Fruit fly (Drosophila melanogaster) whole organism, prepupa: Measurements from ENCODE around the gene CG12231.

ENCODE experiments used
- CG10631 ChIP-seq: fragments of 200-800 bp; sonication (Bioruptor generic); optimal IDR thresholded peaks from 2 replicates; lab custom pipeline; 2016; ENCODE audit warnings: missing biosample characterization, missing genetic modification characterization
- CG11294 ChIP-seq: fragments of 200-800 bp; sonication (Bioruptor generic); IDR thresholded peaks from 2 replicates; pipeline ENCODE4 v1.3.6; 2022; ENCODE audit warnings: missing biosample characterization, missing genetic modification characterization
- CG15336 ChIP-seq: fragments of 200-800 bp; sonication (Bioruptor generic); IDR thresholded peaks from 2 replicates; pipeline ENCODE4 v1.3.6; 2022; ENCODE audit warnings: missing biosample characterization, missing genetic modification characterization
- CG1621 ChIP-seq: fragments of 200-800 bp; sonication (Bioruptor generic); optimal IDR thresholded peaks from 3 replicates; lab custom pipeline; 2018; ENCODE audit warnings: missing biosample characterization, mild to moderate bottlenecking, missing genetic modification characterization
- CG16779 ChIP-seq: fragments of 200-800 bp; sonication (Bioruptor generic); optimal IDR thresholded peaks from 3 replicates; lab custom pipeline; 2017; ENCODE audit warnings: missing biosample characterization, mild to moderate bottlenecking, missing genetic modification characterization
- CG31627 ChIP-seq: fragments of 200-800 bp; sonication (Bioruptor generic); optimal IDR thresholded peaks from 3 replicates; lab custom pipeline; 2016; ENCODE audit warnings: missing biosample characterization, missing genetic modification characterization
- CG32006 ChIP-seq: fragments of 200-800 bp; sonication (Bioruptor generic); optimal IDR thresholded peaks from 3 replicates; lab custom pipeline; 2017; ENCODE audit warnings: missing biosample characterization, mild to moderate bottlenecking, missing genetic modification characterization
- CG34406 ChIP-seq: fragments of 200-800 bp; sonication (Bioruptor generic); optimal IDR thresholded peaks from 3 replicates; lab custom pipeline; 2016; ENCODE audit warnings: missing biosample characterization, missing genetic modification characterization
- CG3919 ChIP-seq: fragments of 200-800 bp; sonication (Bioruptor generic); optimal IDR thresholded peaks from 3 replicates; lab custom pipeline; 2016; ENCODE audit warnings: missing biosample characterization, missing genetic modification characterization
- CG4318 ChIP-seq: fragments of 200-800 bp; sonication (Bioruptor generic); optimal IDR thresholded peaks from 3 replicates; lab custom pipeline; 2017; ENCODE audit warnings: missing biosample characterization, mild to moderate bottlenecking, missing genetic modification characterization
- CG6163 ChIP-seq: fragments of 200-800 bp; sonication (Bioruptor generic); IDR thresholded peaks from 3 replicates; pipeline ENCODE4 v1.3.6; 2022; ENCODE audit warnings: missing biosample characterization, missing genetic modification characterization
- CG6276 ChIP-seq: fragments of 200-800 bp; sonication (Bioruptor generic); optimal IDR thresholded peaks from 2 replicates; lab custom pipeline; 2017; ENCODE audit warnings: missing biosample characterization, mild to moderate bottlenecking, missing genetic modification characterization
- CG6808 ChIP-seq: fragments of 200-800 bp; sonication (Bioruptor generic); optimal IDR thresholded peaks from 3 replicates; lab custom pipeline; 2017; ENCODE audit warnings: missing biosample characterization, missing genetic modification characterization, mild to moderate bottlenecking, moderate library complexity, missing genetic modification reagents
- CG6854 ChIP-seq: fragments of 200-800 bp; sonication (Bioruptor generic); optimal IDR thresholded peaks from 2 replicates; lab custom pipeline; 2017; ENCODE audit warnings: missing biosample characterization, mild to moderate bottlenecking, missing genetic modification characterization
- CG8319 ChIP-seq: fragments of 200-800 bp; sonication (Bioruptor generic); optimal IDR thresholded peaks from 3 replicates; lab custom pipeline; 2016; ENCODE audit warnings: missing biosample characterization, missing genetic modification characterization
- CG8632 ChIP-seq: fragments of 200-800 bp; sonication (Bioruptor generic); optimal IDR thresholded peaks from 3 replicates; lab custom pipeline; 2016; ENCODE audit warnings: missing biosample characterization, missing genetic modification characterization
- CG9139 ChIP-seq: fragments of 200-800 bp; sonication (Bioruptor generic); optimal IDR thresholded peaks from 3 replicates; lab custom pipeline; 2017; ENCODE audit warnings: missing biosample characterization, mild to moderate bottlenecking, missing genetic modification characterization
- Eip75B ChIP-seq: fragments of 200-800 bp; sonication (Bioruptor generic); optimal IDR thresholded peaks from 3 replicates; lab custom pipeline; 2016; ENCODE audit warnings: missing biosample characterization, missing genetic modification characterization
- Eip78C ChIP-seq: fragments of 200-800 bp; sonication (Bioruptor generic); peaks from one replicate; lab custom pipeline; 2016; ENCODE audit warnings: missing biosample characterization, missing genetic modification characterization
- Eip93F ChIP-seq: fragments of 200-800 bp; sonication (Bioruptor generic); optimal IDR thresholded peaks from 2 replicates; lab custom pipeline; 2016; ENCODE audit warnings: missing biosample characterization, mild to moderate bottlenecking, missing genetic modification characterization
- Ets21C ChIP-seq: fragments of 200-800 bp; sonication (Bioruptor generic); optimal IDR thresholded peaks from 3 replicates; lab custom pipeline; 2016; ENCODE audit warnings: missing biosample characterization, missing genetic modification characterization
- Gug ChIP-seq: fragments of 200-800 bp; sonication (Bioruptor generic); IDR thresholded peaks from 2 replicates; pipeline ENCODE4 v1.3.6; 2022; ENCODE audit warnings: missing biosample characterization, missing genetic modification characterization
- Hr38 ChIP-seq: sonication (Bioruptor generic); optimal IDR thresholded peaks from 2 replicates; lab custom pipeline; 2016; ENCODE audit warnings: missing biosample characterization, missing genetic modification characterization
- Hr39 ChIP-seq: fragments of 200-800 bp; sonication (Bioruptor generic); optimal IDR thresholded peaks from 2 replicates; lab custom pipeline; 2016; ENCODE audit warnings: missing biosample characterization, missing genetic modification characterization
- Hr4 ChIP-seq: fragments of 200-800 bp; sonication (Bioruptor generic); optimal IDR thresholded peaks from 3 replicates; lab custom pipeline; 2016; ENCODE audit warnings: missing biosample characterization, missing genetic modification characterization
- OdsH ChIP-seq: fragments of 200-800 bp; sonication (Bioruptor generic); optimal IDR thresholded peaks from 3 replicates; lab custom pipeline; 2016; ENCODE audit warnings: missing biosample characterization, missing genetic modification characterization
- Smox ChIP-seq: fragments of 200-800 bp; sonication (Bioruptor generic); optimal IDR thresholded peaks from 3 replicates; lab custom pipeline; 2016; ENCODE audit warnings: missing biosample characterization, missing genetic modification characterization
- Sox14 ChIP-seq: fragments of 200-800 bp; sonication (Bioruptor generic); optimal IDR thresholded peaks from 3 replicates; lab custom pipeline; 2016; ENCODE audit warnings: missing biosample characterization, missing genetic modification characterization
- Sox15 ChIP-seq: fragments of 200-800 bp; sonication (Bioruptor generic); optimal IDR thresholded peaks from 3 replicates; lab custom pipeline; 2016; ENCODE audit warnings: missing biosample characterization, missing genetic modification characterization
- achi ChIP-seq: fragments of 200-800 bp; sonication (Bioruptor generic); optimal IDR thresholded peaks from 3 replicates; lab custom pipeline; 2016; ENCODE audit warnings: missing biosample characterization, missing genetic modification characterization
- acj6 ChIP-seq: fragments of 200-800 bp; sonication (Bioruptor generic); optimal IDR thresholded peaks from 3 replicates; lab custom pipeline; 2016; ENCODE audit warnings: missing biosample characterization, missing genetic modification characterization
- dac ChIP-seq: fragments of 200-800 bp; sonication (Bioruptor generic); optimal IDR thresholded peaks from 2 replicates; lab custom pipeline; 2017; ENCODE audit warnings: missing biosample characterization, mild to moderate bottlenecking, missing genetic modification characterization
- eg ChIP-seq: fragments of 200-800 bp; sonication (Bioruptor generic); IDR thresholded peaks from 3 replicates; pipeline ENCODE4 v1.3.6; 2022; ENCODE audit warnings: missing biosample characterization, missing genetic modification characterization
- fd59A ChIP-seq: fragments of 200-800 bp; sonication (Bioruptor generic); optimal IDR thresholded peaks from 2 replicates; lab custom pipeline; 2017; ENCODE audit warnings: missing biosample characterization, mild to moderate bottlenecking, missing genetic modification characterization, missing genetic modification reagents
- fd85E ChIP-seq: fragments of 200-800 bp; sonication (Bioruptor generic); optimal IDR thresholded peaks from 3 replicates; lab custom pipeline; 2016; ENCODE audit warnings: missing biosample characterization, missing genetic modification characterization
- lz ChIP-seq: fragments of 200-800 bp; sonication (Bioruptor generic); optimal IDR thresholded peaks from 3 replicates; lab custom pipeline; 2016; ENCODE audit warnings: missing biosample characterization, missing genetic modification characterization
- net ChIP-seq: fragments of 200-800 bp; sonication (Bioruptor generic); optimal IDR thresholded peaks from 3 replicates; lab custom pipeline; 2016; ENCODE audit warnings: missing biosample characterization, missing genetic modification characterization
- pdm3 ChIP-seq: fragments of 200-800 bp; sonication (Bioruptor generic); optimal IDR thresholded peaks from 3 replicates; lab custom pipeline; 2016; ENCODE audit warnings: missing biosample characterization, missing genetic modification characterization
- salr ChIP-seq, 2 experiments: fragments of 200-800 bp; sonication (Bioruptor generic); optimal IDR thresholded peaks; 3 replicates each; lab custom pipeline; 2016 to 2018; ENCODE audit warnings: missing biosample characterization in 2 of 2, missing genetic modification characterization in 2 of 2, mild to moderate bottlenecking in 1 of 2
- svp ChIP-seq: fragments of 200-800 bp; sonication (Bioruptor generic); peaks from one replicate; lab custom pipeline; 2016; ENCODE audit warnings: missing biosample characterization, missing genetic modification characterization

Gene CG12231

DNA sequence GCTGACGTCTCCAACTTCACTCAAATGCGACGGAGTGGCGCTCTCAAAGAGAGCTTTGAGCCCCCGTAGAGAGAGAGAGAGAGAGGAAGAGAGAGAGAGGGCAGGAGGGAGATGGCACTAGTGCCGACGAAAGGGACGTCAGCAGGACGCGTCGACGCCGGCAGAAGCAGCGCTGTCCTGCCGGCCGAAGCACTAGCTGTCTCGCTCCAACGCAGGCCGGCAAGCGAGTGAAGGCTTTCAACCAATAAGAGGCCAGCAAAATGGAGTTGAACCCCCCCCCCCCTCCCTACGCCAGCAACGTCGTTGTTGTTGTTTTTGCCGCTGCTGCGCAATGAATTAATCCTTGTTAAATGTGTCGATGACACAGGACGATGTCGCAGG, 15.1 kb upstream of the CG12231 start:
- no peak for TF ChIP-seq svp
- no peak for TF ChIP-seq fd85E (GFP tag; lab: Kevin White, UChicago)
- no peak for TF ChIP-seq Hr4 (GFP tag; lab: Kevin White, UChicago)
- TF ChIP-seq net, result no peak
- no peak for TF ChIP-seq Hr39 (GFP tag; lab: Kevin White, UChicago)

DNA sequence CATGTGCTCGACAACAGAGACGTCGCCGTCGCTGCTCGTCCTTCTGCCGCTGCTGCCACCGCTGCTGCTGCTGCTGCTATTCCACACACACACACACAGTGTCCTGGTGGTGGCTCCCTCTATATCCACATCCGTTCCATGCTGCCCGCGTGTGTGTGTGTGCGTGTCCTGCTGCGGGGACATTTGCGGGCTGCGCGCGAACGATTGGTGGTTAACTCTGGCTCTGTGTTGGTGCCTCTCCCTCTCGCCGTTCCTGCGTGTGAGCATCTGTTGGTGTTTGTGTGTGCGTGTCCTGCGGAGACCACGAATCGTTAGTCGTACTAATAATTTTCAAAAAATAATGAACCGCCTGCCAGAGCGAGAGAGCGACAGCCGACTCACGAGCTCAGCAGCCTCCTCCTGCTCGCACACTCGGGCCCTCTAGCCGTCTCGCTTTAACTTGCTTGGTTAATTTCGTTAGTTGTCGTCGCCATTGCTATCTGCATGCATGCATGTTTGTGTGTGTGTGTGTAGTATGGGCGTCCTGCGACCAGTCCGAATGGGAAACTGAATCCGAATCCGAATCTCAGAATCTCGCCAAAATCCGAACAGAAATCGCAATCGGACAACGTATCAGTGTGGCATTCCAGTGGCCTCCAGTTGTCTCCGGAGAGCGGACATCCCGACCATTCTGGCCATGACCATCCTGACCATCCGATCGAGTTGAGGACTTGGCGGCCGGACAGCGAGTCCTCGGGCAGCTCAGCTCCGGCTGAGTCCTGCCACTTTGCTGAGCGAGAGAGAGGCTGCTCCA, 14.5 kb upstream of the CG12231 start:
- TF ChIP-seq Eip78C (GFP tag; lab: Kevin White, UChicago) (peak; percentile 8), CG9139 (GFP tag; lab: Kevin White, UChicago) (no peak)

DNA sequence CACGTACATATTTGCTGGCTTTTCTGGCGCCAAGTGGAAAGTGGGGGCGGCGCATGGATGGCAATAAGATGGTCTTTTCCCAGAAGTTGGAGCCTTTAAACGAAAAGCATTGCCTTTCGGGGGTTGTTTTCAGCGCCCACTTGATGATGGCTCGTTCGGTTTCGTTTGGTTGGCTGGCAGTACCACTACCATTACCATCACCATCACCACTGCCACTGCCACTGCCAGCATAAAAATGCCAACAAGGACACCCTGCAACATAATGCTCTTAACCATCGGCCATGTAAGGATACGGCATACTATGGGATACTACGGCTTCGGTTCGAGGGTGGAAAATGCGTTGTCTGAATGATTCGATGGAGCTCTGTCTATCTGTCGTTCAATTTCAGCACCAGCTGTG, 3.9 kb upstream of the CG12231 start:
- no peak for TF ChIP-seq achi (GFP tag; lab: Kevin White, UChicago)
- TF ChIP-seq dac, result no peak
- no peak for TF ChIP-seq Ets21C (GFP tag; lab: Kevin White, UChicago)
- no peak for TF ChIP-seq CG6276 (GFP tag; lab: Kevin White, UChicago)
- TF ChIP-seq, all 60 proteins: peak for 0

DNA sequence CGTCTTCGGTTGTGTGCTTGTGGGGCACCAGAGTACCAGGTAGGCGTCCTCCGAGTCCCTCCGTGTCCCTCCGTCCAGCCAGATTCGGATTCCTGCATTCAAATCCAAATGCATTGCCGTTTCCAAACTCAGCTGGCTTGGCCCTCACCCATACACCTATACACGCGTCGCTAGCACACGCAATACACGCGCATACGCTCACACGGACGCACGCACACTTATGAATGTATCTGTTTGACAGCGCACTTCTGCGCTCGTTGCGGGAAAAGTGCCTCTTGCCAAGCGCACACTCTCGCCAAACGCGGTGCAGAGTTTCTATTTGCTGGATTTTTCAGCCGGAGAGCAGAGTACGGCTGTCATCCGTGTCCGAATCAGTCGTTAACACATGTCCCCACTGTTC, 8.9 kb downstream of the CG12231 start:
- TF ChIP-seq CG1621 (tag; lab: Kevin White, UChicago), result peak; percentile 67
- peak; percentile 9 for TF ChIP-seq Sox14 (GFP tag; lab: Kevin White, UChicago)
- no peak for TF ChIP-seq lz

DNA sequence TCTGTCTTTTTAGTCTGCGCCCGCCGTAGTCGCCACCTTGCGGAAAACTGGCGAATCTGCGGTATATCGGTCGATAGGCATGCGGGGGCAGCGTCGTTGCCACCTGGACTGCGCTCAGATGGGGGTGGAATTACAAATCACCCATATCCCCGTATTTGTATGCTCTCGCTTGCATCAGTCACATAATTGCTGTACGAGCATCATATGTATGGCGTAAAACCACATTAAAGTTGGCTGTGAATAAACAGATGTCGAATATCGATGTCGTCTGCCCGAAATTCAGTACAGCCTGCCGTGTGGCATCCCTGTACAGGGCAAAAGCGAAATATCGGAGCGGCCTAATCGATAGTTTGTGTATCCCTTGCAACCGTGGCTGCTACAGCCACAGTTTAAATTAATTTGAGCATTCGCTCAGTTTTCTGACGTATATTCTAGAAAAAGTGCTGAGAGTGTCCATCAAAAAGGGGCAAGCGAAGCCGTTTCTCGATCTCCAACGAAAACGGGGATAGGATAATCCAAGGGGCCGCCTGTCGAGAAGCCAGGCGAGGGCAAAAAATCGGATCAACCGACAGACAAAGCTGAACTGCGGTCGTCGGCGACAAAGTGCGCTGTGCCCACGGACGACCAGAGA, 9.7 kb downstream of the CG12231 start, which contains the start of the genes Idh3a and CoRest:
TSS of gene Idh3a (minus strand) at position 58 of the 631 bp plus-strand sequence.
TSS of gene CoRest (plus strand) at position 177 of the 631 bp plus-strand sequence.
- TF ChIP-seq Gug (GFP tag; lab: Robert Waterston, UW) (no peak), CG6276 (GFP tag; lab: Kevin White, UChicago) (no peak), pdm3 (GFP tag; lab: Kevin White, UChicago) (no peak), salr (GFP tag; optimal IDR thresholded peaks at IDR 0.05; lab: Kevin White, UChicago) (no peak), Eip93F (GFP tag; lab: Kevin White, UChicago) (no peak), CG34406 (GFP tag; lab: Kevin White, UChicago) (no peak), Sox15 (GFP tag; lab: Kevin White, UChicago) (peak; percentile 4), svp (peak; percentile 83), eg (GFP tag; lab: Robert Waterston, UW) (no peak), CG6808 (no peak), Hr38 (no peak), CG10631 (GFP tag; lab: Kevin White, UChicago) (no peak), Sox14 (GFP tag; lab: Kevin White, UChicago) (no peak), CG6854 (GFP tag; lab: Kevin White, UChicago) (no peak), OdsH (GFP tag; lab: Kevin White, UChicago) (no peak), CG8632 (GFP tag; lab: Kevin White, UChicago) (no peak), fd59A (no peak), CG4318 (no peak), CG1621 (tag; lab: Kevin White, UChicago) (no peak), CG15336 (no peak), Ets21C (GFP tag; lab: Kevin White, UChicago) (no peak), achi (GFP tag; lab: Kevin White, UChicago) (no peak), CG31627 (GFP tag; lab: Kevin White, UChicago) (peak; percentile 32), lz (peak; percentile 13), CG32006 (GFP tag; lab: Kevin White, UChicago) (no peak), CG8319 (GFP tag; lab: Kevin White, UChicago) (no peak), CG3919 (GFP tag; lab: Kevin White, UChicago) (no peak), acj6 (GFP tag; lab: Kevin White, UChicago) (no peak), CG6163 (GFP tag; lab: Robert Waterston, UW) (no peak), Smox (GFP tag; lab: Kevin White, UChicago) (no peak), Eip75B (GFP tag; lab: Kevin White, UChicago) (no peak), Hr39 (GFP tag; lab: Kevin White, UChicago) (no peak), CG11294 (GFP tag; lab: Robert Waterston, UW) (no peak), CG16779 (tag; lab: Kevin White, UChicago) (no peak)
